Fruit fly (Drosophila melanogaster): ENCODE measurements around the gene Lgr4.

Gene Lgr4

DNA sequence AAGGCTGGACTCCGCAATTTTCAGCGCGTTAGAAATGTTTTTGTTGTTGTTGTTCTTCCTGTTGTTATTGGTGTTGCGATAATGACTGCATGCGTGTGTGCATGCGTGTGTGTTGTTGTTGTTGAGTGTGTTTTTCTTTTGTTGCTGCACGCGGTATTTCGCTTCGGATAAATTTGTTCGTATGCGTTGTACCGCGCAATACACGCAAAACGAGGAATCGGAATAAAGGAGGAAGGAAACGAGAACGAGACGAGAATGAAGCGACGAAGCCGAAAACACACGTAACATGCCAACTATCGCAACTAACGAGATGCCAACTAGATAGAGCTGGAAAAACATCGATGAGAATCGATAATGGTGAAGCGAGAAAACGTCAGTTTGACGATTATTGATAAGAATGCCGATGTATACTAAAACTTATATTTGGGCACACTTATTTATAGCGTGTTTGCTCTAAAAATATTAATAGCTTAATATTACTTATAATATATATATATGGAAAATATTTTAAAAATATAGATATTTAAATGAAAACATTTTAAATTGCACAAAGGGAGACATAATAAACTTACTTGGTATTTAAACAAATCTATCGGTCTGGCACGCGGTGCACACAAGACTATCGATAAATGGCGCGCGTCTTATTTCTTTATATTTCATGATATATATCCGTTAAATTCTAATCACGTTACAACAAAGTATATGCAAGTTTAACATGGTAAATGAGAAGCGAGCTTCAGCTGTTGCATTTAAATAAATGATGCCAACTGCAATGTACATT lies 22.6 kb upstream of the Lgr4 start, which contains the start of gene sno (continued):
- TF ChIP-seq phol (tag; optimal IDR thresholded peaks at IDR 0.05): no peak
- no peak for TF ChIP-seq CG10209 (GFP tag; optimal IDR thresholded peaks at IDR 0.05)
- TF ChIP-seq CG2129 (GFP tag; IDR thresholded peaks at IDR 0.05; ENCODE audit: partially characterized antibody): peak; percentile 55
- TF ChIP-seq cas (GFP tag; IDR thresholded peaks at IDR 0.05): no peak
- no peak for TF ChIP-seq NC2β (GFP tag; optimal IDR thresholded peaks at IDR 0.05)
- no peak for TF ChIP-seq B-H1 (GFP tag; IDR thresholded peaks at IDR 0.05)
- no peak for TF ChIP-seq ssp (GFP tag; IDR thresholded peaks at IDR 0.05)
- no peak for TF ChIP-seq Aef1 (GFP tag; IDR thresholded peaks at IDR 0.05)
- TF ChIP-seq Sin3A (optimal IDR thresholded peaks at IDR 0.05): no peak
- no peak for TF ChIP-seq PHDP (tag; optimal IDR thresholded peaks at IDR 0.05)
- peak; percentile 28; the same call in 1 of the 2 replicates for TF ChIP-seq E2f2 (GFP tag; IDR thresholded peaks at IDR 0.05)
- no peak for TF ChIP-seq Ssrp (tag; optimal IDR thresholded peaks at IDR 0.05)
- TF ChIP-seq onecut (GFP tag; IDR thresholded peaks at IDR 0.05): 0 out of 2 replicates have a peak, but pooled peaks have one; percentile 5
- no peak for TF ChIP-seq Stat92E (GFP tag; optimal IDR thresholded peaks at IDR 0.05)
- TF ChIP-seq Hmr (GFP tag; optimal IDR thresholded peaks at IDR 0.05): no peak
- no peak for TF ChIP-seq slou (GFP tag; optimal IDR thresholded peaks at IDR 0.05)
- no peak for TF ChIP-seq CHES-1-like (GFP tag; optimal IDR thresholded peaks at IDR 0.05)
- TF ChIP-seq wek (GFP tag; optimal IDR thresholded peaks at IDR 0.05): no peak
- no peak for TF ChIP-seq ham (GFP tag; IDR thresholded peaks at IDR 0.05)
- TF ChIP-seq run (tag; optimal IDR thresholded peaks at IDR 0.05): no peak
- no peak for TF ChIP-seq CG10543 (GFP tag; optimal IDR thresholded peaks at IDR 0.05)
- TF ChIP-seq abd-A (tag; optimal IDR thresholded peaks at IDR 0.05): no peak
- no peak for TF ChIP-seq danr (GFP tag; IDR thresholded peaks at IDR 0.05)
- TF ChIP-seq CG1603 (tag; optimal IDR thresholded peaks at IDR 0.05): peak; percentile 28
- peak; percentile 62 for TF ChIP-seq row (GFP tag; IDR thresholded peaks at IDR 0.05)
- no peak for TF ChIP-seq Camta (GFP tag; optimal IDR thresholded peaks at IDR 0.05)
- TF ChIP-seq Bteb2 (GFP tag; optimal IDR thresholded peaks at IDR 0.05): no peak
- TF ChIP-seq Tbp (GFP tag; optimal IDR thresholded peaks at IDR 0.05): no peak
- TF ChIP-seq sd (tag; optimal IDR thresholded peaks at IDR 0.05): peak; percentile 3
- no peak for TF ChIP-seq CTCF (GFP tag; optimal IDR thresholded peaks at IDR 0.05)
- no peak for TF ChIP-seq fd3F (GFP tag; optimal IDR thresholded peaks at IDR 0.05)
- TF ChIP-seq CG9437 (GFP tag; optimal IDR thresholded peaks at IDR 0.05): no peak
- TF ChIP-seq Poxn (GFP tag; IDR thresholded peaks at IDR 0.05): no peak
- TF ChIP-seq CG6175 (GFP tag; IDR thresholded peaks at IDR 0.05): no peak
- no peak for TF ChIP-seq CG15269 (tag; optimal IDR thresholded peaks at IDR 0.05)
- no peak for TF ChIP-seq CG13123 (GFP tag; optimal IDR thresholded peaks at IDR 0.05)
- no peak for TF ChIP-seq Chrac-16 (GFP tag; optimal IDR thresholded peaks at IDR 0.05)
- no peak for TF ChIP-seq da (GFP tag; optimal IDR thresholded peaks at IDR 0.05)
- no peak for TF ChIP-seq mam (GFP tag; optimal IDR thresholded peaks at IDR 0.05)
- no peak for TF ChIP-seq CG16779 (GFP tag; IDR thresholded peaks at IDR 0.05)
- TF ChIP-seq tin (GFP tag; optimal IDR thresholded peaks at IDR 0.05): no peak
- no peak for TF ChIP-seq klu (GFP tag; IDR thresholded peaks at IDR 0.05)
- TF ChIP-seq Hr78 (GFP tag; optimal IDR thresholded peaks at IDR 0.05): no peak
- no peak for TF ChIP-seq H15 (GFP tag; IDR thresholded peaks at IDR 0.05)
- TF ChIP-seq HLH4C (GFP tag; IDR thresholded peaks at IDR 0.05; ENCODE audit: partially characterized antibody): peak; percentile 82
- TF ChIP-seq CG14441 (GFP tag; IDR thresholded peaks at IDR 0.05): no peak
- TF ChIP-seq CG8765 (GFP tag; IDR thresholded peaks at IDR 0.05): no peak
- TF ChIP-seq luna (GFP tag; optimal IDR thresholded peaks at IDR 0.05): no peak
- no peak for TF ChIP-seq CG11085 (GFP tag; IDR thresholded peaks at IDR 0.05)
- TF ChIP-seq CG1792 (GFP tag; optimal IDR thresholded peaks at IDR 0.05): no peak
- no peak for TF ChIP-seq ash1 (GFP tag; optimal IDR thresholded peaks at IDR 0.05)

Data from whole organism, embryonic.